Fruit fly (Drosophila melanogaster): ENCODE results near the gene Obp19c.

DNA sequence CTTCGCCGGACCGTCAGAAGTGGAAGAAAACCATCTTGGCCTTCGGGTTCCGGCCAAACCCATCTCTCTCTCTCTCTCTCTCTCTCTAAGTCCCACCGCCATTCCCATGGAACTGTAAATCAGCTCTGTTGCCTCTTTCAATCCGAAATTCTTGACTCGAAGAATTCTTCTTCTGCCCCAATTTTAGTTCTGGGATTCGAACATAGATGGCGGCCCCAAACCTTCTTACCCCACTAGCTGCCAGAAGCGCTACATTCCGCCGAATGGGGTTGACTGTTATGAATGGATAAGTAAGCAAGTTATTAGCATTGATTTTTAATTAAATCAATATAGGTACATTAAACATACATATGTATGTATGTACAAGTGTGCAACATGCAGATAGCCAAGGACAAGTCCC, 32.9 kb downstream of the Obp19c start:
- TF ChIP-seq CG12768 (GFP tag; optimal IDR thresholded peaks at IDR 0.05) = no peak
- no peak for TF ChIP-seq toe (GFP tag; optimal IDR thresholded peaks at IDR 0.05)
- TF ChIP-seq CG5204 (GFP tag; optimal IDR thresholded peaks at IDR 0.05) = no peak
- TF ChIP-seq cnc (optimal IDR thresholded peaks at IDR 0.05) = no peak
- TF ChIP-seq CG7045 (GFP tag; optimal IDR thresholded peaks at IDR 0.05) = no peak
- no peak for TF ChIP-seq tj (GFP tag; optimal IDR thresholded peaks at IDR 0.05)
- no peak for TF ChIP-seq kay (GFP tag; ENCODE audit: borderline replicate concordance)
- TF ChIP-seq Mnt (GFP tag; optimal IDR thresholded peaks at IDR 0.05) = no peak
- no peak for TF ChIP-seq pad (GFP tag; optimal IDR thresholded peaks at IDR 0.05)

All from whole organism, adult.